Worm (Caenorhabditis elegans): ENCODE measurements around the gene T12A7.10.

ce11 chrIV:11782846-11783245, 27.9 kb upstream of the T12A7.10 start:
- no peak for TF ChIP-seq hmg-1.2 (GFP tag; IDR thresholded peaks at IDR 0.05)
- no peak for TF ChIP-seq F33H1.4 (GFP tag; IDR thresholded peaks at IDR 0.05)
- no peak for TF ChIP-seq pha-4 (tag; optimal IDR thresholded peaks at IDR 0.05)
- TF ChIP-seq C06A6.2 (GFP tag; conservative IDR thresholded peaks at IDR 0.05): no peak
- no peak for TF ChIP-seq ama-1 (optimal IDR thresholded peaks at IDR 0.05)
- TF ChIP-seq ama-1 (GFP tag; optimal IDR thresholded peaks at IDR 0.05): no peak
- TF ChIP-seq nhr-120 (GFP tag; IDR thresholded peaks at IDR 0.05): no peak
- no peak for TF ChIP-seq nfya-1 (tag; optimal IDR thresholded peaks at IDR 0.05; ENCODE audit: borderline replicate concordance, insufficient read depth)
- TF ChIP-seq zfh-2 (GFP tag; conservative IDR thresholded peaks at IDR 0.05): no peak
- no peak for TF ChIP-seq unc-62 (GFP tag; optimal IDR thresholded peaks at IDR 0.05)
- no peak for TF ChIP-seq Y53G8AR.9 (GFP tag; conservative IDR thresholded peaks at IDR 0.05)
- TF ChIP-seq snpc-4 (GFP tag; optimal IDR thresholded peaks at IDR 0.05): no peak
- no peak for TF ChIP-seq snpc-4 (tag; optimal IDR thresholded peaks at IDR 0.05)
